Fruit fly (Drosophila melanogaster): ENCODE results near the gene CG2225.
A peak's percentile ranks its signal among the peaks of the same experiment; 100 is the strongest.

Gene CG2225

dm6 chr2L:21683053-21683767 lies 5.9 kb upstream of the CG2225 start:
- TF ChIP-seq ERR (GFP tag; optimal IDR thresholded peaks at IDR 0.05) = peak; percentile 31
- TF ChIP-seq Trl (optimal IDR thresholded peaks at IDR 0.05) = peak; percentile 27 to 31
- TF ChIP-seq Trl (GFP tag; optimal IDR thresholded peaks at IDR 0.05) = no peak
- peak; percentile 4 for TF ChIP-seq CoRest (tag; optimal IDR thresholded peaks at IDR 0.05)
- peak; percentile 18 for TF ChIP-seq CG33213 (GFP tag; optimal IDR thresholded peaks at IDR 0.05)
- TF ChIP-seq D19A (tag; optimal IDR thresholded peaks at IDR 0.05) = peak; percentile 9
- TF ChIP-seq hkb (optimal IDR thresholded peaks at IDR 0.05) = peak; percentile 31
- TF ChIP-seq hkb (GFP tag; IDR thresholded peaks at IDR 0.05) = peak; percentile 20; the same call in 1 of the 2 replicates
- peak; percentile 11 for TF ChIP-seq Ets97D (GFP tag; optimal IDR thresholded peaks at IDR 0.05)
- TF ChIP-seq pita (GFP tag; optimal IDR thresholded peaks at IDR 0.05) = peak; percentile 69
- no peak for TF ChIP-seq CG2712 (tag; optimal IDR thresholded peaks at IDR 0.05)
- TF ChIP-seq Abd-B (GFP tag; optimal IDR thresholded peaks at IDR 0.05) = no peak
- TF ChIP-seq sens (GFP tag) = peak; percentile 25
- TF ChIP-seq pzg (GFP tag; optimal IDR thresholded peaks at IDR 0.05) = no peak
- peak; percentile 47 for TF ChIP-seq Myb (GFP tag; optimal IDR thresholded peaks at IDR 0.05)
- TF ChIP-seq Dref (GFP tag; IDR thresholded peaks at IDR 0.05) = no peak
- TF ChIP-seq Opbp (GFP tag; IDR thresholded peaks at IDR 0.05; ENCODE audit: partially characterized antibody) = 0 out of 3 replicates have a peak, but pooled peaks have one; percentile 25
- TF ChIP-seq CG2199 (GFP tag; IDR thresholded peaks at IDR 0.05) = peak; percentile 82
- no peak for TF ChIP-seq lilli (GFP tag; optimal IDR thresholded peaks at IDR 0.05)
- no peak for TF ChIP-seq Chrac-16 (GFP tag; optimal IDR thresholded peaks at IDR 0.05)
- TF ChIP-seq CG2116 (GFP tag; optimal IDR thresholded peaks at IDR 0.05) = peak; percentile 47
- peak; percentile 38; the same call in 1 of the 3 replicates for TF ChIP-seq CG6791 (GFP tag; IDR thresholded peaks at IDR 0.05; ENCODE audit: partially characterized antibody)
- no peak for TF ChIP-seq ranshi (GFP tag; IDR thresholded peaks at IDR 0.05)
- no peak for TF ChIP-seq CG31441 (GFP tag; IDR thresholded peaks at IDR 0.05)
- TF ChIP-seq CG17361 (GFP tag; IDR thresholded peaks at IDR 0.05) = 0 out of 3 replicates have a peak, but pooled peaks have one; percentile 14
- peak; percentile 72 for TF ChIP-seq Med (GFP tag)
- TF ChIP-seq CG42726 (GFP tag; IDR thresholded peaks at IDR 0.05; ENCODE audit: partially characterized antibody) = no peak
- TF ChIP-seq exex (tag; optimal IDR thresholded peaks at IDR 0.05) = peak; percentile 55
- TF ChIP-seq Lhr (GFP tag; optimal IDR thresholded peaks at IDR 0.05) = peak; percentile 50
- TF ChIP-seq ftz-f1 (GFP tag; optimal IDR thresholded peaks at IDR 0.05) = peak; percentile 64
- peak in 1 of 2 experiments; percentile 47 for TF ChIP-seq insv (GFP tag; optimal IDR thresholded peaks at IDR 0.05)
- no peak for TF ChIP-seq Vsx1 (GFP tag; optimal IDR thresholded peaks at IDR 0.05)
- TF ChIP-seq CG15011 (GFP tag; optimal IDR thresholded peaks at IDR 0.05) = no peak
- TF ChIP-seq odd (GFP tag; optimal IDR thresholded peaks at IDR 0.05) = no peak
- TF ChIP-seq CG12299 (tag; optimal IDR thresholded peaks at IDR 0.05) = no peak
- TF ChIP-seq CG6689 (GFP tag; IDR thresholded peaks at IDR 0.05) = peak; percentile 50
- no peak for TF ChIP-seq Ada2b (GFP tag; IDR thresholded peaks at IDR 0.05)
- TF ChIP-seq CG15514 (GFP tag; optimal IDR thresholded peaks at IDR 0.05) = peak; percentile 60
- TF ChIP-seq Dp (GFP tag; optimal IDR thresholded peaks at IDR 0.05) = peak; percentile 14
- TF ChIP-seq CG6854 (GFP tag; optimal IDR thresholded peaks at IDR 0.05) = no peak
- no peak for TF ChIP-seq CG10321 (GFP tag; IDR thresholded peaks at IDR 0.05)
- peak; percentile 36 for TF ChIP-seq gfzf (GFP tag; optimal IDR thresholded peaks at IDR 0.05)
- TF ChIP-seq HmgD (GFP tag; optimal IDR thresholded peaks at IDR 0.05) = no peak
- TF ChIP-seq tna (GFP tag; IDR thresholded peaks at IDR 0.05; ENCODE audit: partially characterized antibody) = 0 out of 2 replicates have a peak, but pooled peaks have one; percentile 6
- peak; percentile 13; the same call in 1 of the 2 replicates for TF ChIP-seq E2f2 (GFP tag; IDR thresholded peaks at IDR 0.05)
- TF ChIP-seq CTCF (GFP tag; optimal IDR thresholded peaks at IDR 0.05) = peak; percentile 87
- peak in 1 of 2 experiments; percentile 42 for TF ChIP-seq eve (GFP tag; optimal IDR thresholded peaks at IDR 0.05)
- no peak for TF ChIP-seq Oaz (GFP tag; IDR thresholded peaks at IDR 0.05)
- TF ChIP-seq Xbp1 (GFP tag; optimal IDR thresholded peaks at IDR 0.05) = peak; percentile 4
- TF ChIP-seq dm (GFP tag; optimal IDR thresholded peaks at IDR 0.05) = peak; percentile 14
- no peak for TF ChIP-seq org-1 (GFP tag; optimal IDR thresholded peaks at IDR 0.05)

Measured in whole organism, embryonic.